Worm (Caenorhabditis elegans): ENCODE measurements around the gene F46C8.3.

DNA sequence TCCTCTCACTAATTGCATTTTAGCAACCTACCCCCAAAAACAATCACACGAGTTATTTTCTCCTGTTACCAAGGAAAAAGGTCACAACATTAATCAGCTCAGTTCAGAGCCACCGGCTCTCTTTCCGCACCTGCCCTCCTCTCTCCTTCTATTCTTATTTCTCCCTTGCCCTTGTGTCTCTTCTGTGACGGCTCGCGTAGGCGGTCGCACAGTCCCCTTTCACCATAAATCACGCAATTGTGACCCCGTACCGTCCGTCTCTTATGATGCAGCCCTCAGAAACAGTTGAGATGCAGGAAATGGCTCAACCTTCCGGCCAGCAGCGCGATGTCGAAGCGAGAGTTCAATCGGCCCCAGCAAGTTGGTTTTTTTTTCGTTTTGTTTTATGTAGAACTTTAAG is 37.3 kb downstream of the F46C8.3 start, which contains the start of gene sto-1:
- TF ChIP-seq efl-1 (GFP tag; optimal IDR thresholded peaks at IDR 0.05), result no peak
- TF ChIP-seq bed-2 (GFP tag; IDR thresholded peaks at IDR 0.05), result no peak
- TF ChIP-seq hlh-26 (GFP tag; conservative IDR thresholded peaks at IDR 0.05), result no peak
